Fruit fly (Drosophila melanogaster) whole organism, embryonic: ENCODE measurements around the gene CG7298.

Experiments
- B-H1 ChIP-seq: fragments of 200-800 bp; sonication (Bioruptor generic); IDR thresholded peaks from 3 replicates; pipeline ENCODE4 v1.3.6; 2022; ENCODE audit warnings: missing biosample characterization, missing genetic modification characterization
- Bteb2 ChIP-seq: fragments of 200-800 bp; sonication (Bioruptor generic); optimal IDR thresholded peaks from 2 replicates; lab custom pipeline; 2016; ENCODE audit warnings: missing biosample characterization, missing genetic modification characterization
- CG10274 ChIP-seq: fragments of 200-800 bp; sonication (Bioruptor generic); optimal IDR thresholded peaks from 3 replicates; lab custom pipeline; 2017; ENCODE audit warnings: missing biosample characterization, mild to moderate bottlenecking, missing genetic modification characterization
- CG10565 ChIP-seq: fragments of 200-800 bp; sonication (Bioruptor generic); optimal IDR thresholded peaks from 3 replicates; lab custom pipeline; 2016; ENCODE audit warnings: missing biosample characterization, mild to moderate bottlenecking, missing genetic modification characterization
- CG10979 ChIP-seq: fragments of 200-800 bp; sonication (Bioruptor generic); optimal IDR thresholded peaks from 2 replicates; lab custom pipeline; 2018; ENCODE audit warnings: missing biosample characterization, mild to moderate bottlenecking, missing genetic modification characterization, moderate library complexity
- CG11085 ChIP-seq: fragments of 200-800 bp; sonication (Bioruptor generic); IDR thresholded peaks from 2 replicates; pipeline ENCODE4 v1.3.6; 2022; ENCODE audit warnings: missing biosample characterization, missing genetic modification characterization
- CG12299 ChIP-seq: fragments of 200-800 bp; sonication (Bioruptor generic); optimal IDR thresholded peaks from 2 replicates; lab custom pipeline; 2018; ENCODE audit warnings: missing biosample characterization, mild to moderate bottlenecking, missing genetic modification characterization
- CG1233 ChIP-seq: fragments of 200-800 bp; sonication (Bioruptor generic); optimal IDR thresholded peaks from 4 replicates; lab custom pipeline; 2018; ENCODE audit warnings: missing biosample characterization, mild to moderate bottlenecking, missing genetic modification characterization
- CG16815 ChIP-seq: fragments of 200-800 bp; sonication (Bioruptor generic); optimal IDR thresholded peaks from 3 replicates; lab custom pipeline; 2017; ENCODE audit warnings: missing biosample characterization, mild to moderate bottlenecking, missing genetic modification characterization
- CG17912 ChIP-seq: fragments of 200-800 bp; sonication (Bioruptor generic); optimal IDR thresholded peaks from 2 replicates; lab custom pipeline; 2018; ENCODE audit warnings: missing biosample characterization, mild to moderate bottlenecking, missing genetic modification characterization
- CG1792 ChIP-seq: fragments of 200-800 bp; sonication (Bioruptor generic); optimal IDR thresholded peaks from 2 replicates; lab custom pipeline; 2016; ENCODE audit warnings: missing biosample characterization, missing genetic modification characterization
- CG1832 ChIP-seq: fragments of 200-800 bp; sonication (Bioruptor generic); optimal IDR thresholded peaks from 2 replicates; lab custom pipeline; 2017; ENCODE audit warnings: missing biosample characterization, mild to moderate bottlenecking, missing genetic modification characterization, inconsistent platforms
- CG2120 ChIP-seq: fragments of 200-800 bp; sonication (Bioruptor generic); optimal IDR thresholded peaks from 3 replicates; lab custom pipeline; 2016; ENCODE audit warnings: missing biosample characterization, missing genetic modification characterization
- CG2678 ChIP-seq: fragments of 200-800 bp; sonication (Bioruptor generic); optimal IDR thresholded peaks from 3 replicates; lab custom pipeline; 2019; ENCODE audit warnings: missing biosample characterization, mild to moderate bottlenecking, missing genetic modification characterization, moderate library complexity
- CG3847 ChIP-seq: fragments of 200-800 bp; sonication (Bioruptor generic); IDR thresholded peaks from 2 replicates; pipeline ENCODE4 v1.3.6; 2022; ENCODE audit warnings: missing biosample characterization, missing genetic modification characterization
- CG4820 ChIP-seq: fragments of 200-800 bp; sonication (Bioruptor generic); optimal IDR thresholded peaks from 3 replicates; lab custom pipeline; 2016; ENCODE audit warnings: missing biosample characterization, missing genetic modification characterization
- CG5180 ChIP-seq: fragments of 200-800 bp; sonication (Bioruptor generic); optimal IDR thresholded peaks from 3 replicates; lab custom pipeline; 2017; ENCODE audit warnings: missing biosample characterization, missing genetic modification characterization, mild to moderate bottlenecking, moderate library complexity, missing genetic modification reagents
- CG5953 ChIP-seq: fragments of 200-800 bp; sonication (Bioruptor generic); IDR thresholded peaks from 2 replicates; pipeline ENCODE4 v1.3.6; 2022; ENCODE audit warnings: missing biosample characterization, missing genetic modification characterization
- CG8924 ChIP-seq: fragments of 200-800 bp; optimal IDR thresholded peaks from 3 replicates; lab custom pipeline; 2019; ENCODE audit warnings: missing biosample characterization, mild to moderate bottlenecking, missing genetic modification characterization, moderate library complexity
- CG9797 ChIP-seq: fragments of 200-800 bp; sonication (Bioruptor generic); optimal IDR thresholded peaks from 3 replicates; lab custom pipeline; 2018; ENCODE audit warnings: missing biosample characterization, mild to moderate bottlenecking, missing genetic modification characterization
- CG9817 ChIP-seq: fragments of 200-800 bp; sonication (Bioruptor generic); optimal IDR thresholded peaks from 2 replicates; lab custom pipeline; 2018; ENCODE audit warnings: missing biosample characterization, mild to moderate bottlenecking, missing genetic modification characterization, moderate library complexity
- Dip3 ChIP-seq: fragments of 200-800 bp; sonication (Bioruptor generic); optimal IDR thresholded peaks from 3 replicates; lab custom pipeline; 2016; ENCODE audit warnings: missing biosample characterization, missing genetic modification characterization
- E2f1 ChIP-seq: fragments of 200-800 bp; sonication (Bioruptor generic); IDR thresholded peaks from 2 replicates; pipeline ENCODE4 v1.3.6; 2022; ENCODE audit warnings: missing biosample characterization, missing genetic modification characterization
- HLHmδ ChIP-seq: fragments of 200-800 bp; sonication (Bioruptor generic); optimal IDR thresholded peaks from 2 replicates; lab custom pipeline; 2018; ENCODE audit warnings: missing biosample characterization, mild to moderate bottlenecking, missing genetic modification characterization, moderate library complexity
- Hsf ChIP-seq: fragments of 200-800 bp; sonication (Bioruptor generic); optimal IDR thresholded peaks from 3 replicates; lab custom pipeline; 2016; ENCODE audit warnings: missing biosample characterization, missing genetic modification characterization
- Mad ChIP-seq: fragments of 200-800 bp; sonication (Bioruptor generic); optimal IDR thresholded peaks from 2 replicates; lab custom pipeline; 2016; ENCODE audit warnings: missing biosample characterization, missing genetic modification characterization
- Optix ChIP-seq: fragments of 200-800 bp; sonication (Bioruptor generic); IDR thresholded peaks from 3 replicates; pipeline ENCODE4 v1.3.6; 2022; ENCODE audit warnings: missing biosample characterization, missing genetic modification characterization
- Side ChIP-seq: fragments of 200-800 bp; sonication (Bioruptor generic); optimal IDR thresholded peaks from 2 replicates; lab custom pipeline; 2016; ENCODE audit warnings: missing biosample characterization, missing genetic modification characterization
- Sox102F ChIP-seq: fragments of 200-800 bp; sonication (Bioruptor generic); optimal IDR thresholded peaks from 2 replicates; lab custom pipeline; 2018; ENCODE audit warnings: missing biosample characterization, mild to moderate bottlenecking, missing genetic modification characterization, moderate library complexity
- Trl ChIP-seq, 3 experiments: fragments of >200 bp in 2 of 3; fragments of 200-800 bp in 1 of 3; sonication (Bioruptor generic) in 1 of 3; optimal IDR thresholded peaks; 2 replicates in 1 of 3; 3 replicates in 2 of 3; lab custom pipeline; 2016 to 2017; ENCODE audit warnings: missing biosample characterization in 1 of 3, missing genetic modification characterization in 1 of 3
- Usf ChIP-seq: fragments of 200-800 bp; sonication (Bioruptor generic); optimal IDR thresholded peaks from 2 replicates; lab custom pipeline; 2017; ENCODE audit warnings: missing genotype, missing biosample characterization, missing genetic modification characterization
- ara ChIP-seq: fragments of 200-800 bp; sonication (Bioruptor generic); IDR thresholded peaks from 2 replicates; pipeline ENCODE4 v1.3.6; 2022; ENCODE audit warnings: missing biosample characterization, missing genetic modification characterization
- bab2 ChIP-seq: fragments of 200-800 bp; sonication (Bioruptor generic); optimal IDR thresholded peaks from 2 replicates; lab custom pipeline; 2016; ENCODE audit warnings: missing biosample characterization, missing genetic modification characterization
- bsh ChIP-seq, 2 experiments: fragments of 200-800 bp; sonication (Bioruptor generic); optimal IDR thresholded peaks; 2 replicates each; lab custom pipeline; 2017 to 2018; ENCODE audit warnings: mild to moderate bottlenecking in 2 of 2, missing biosample characterization in 2 of 2, missing genetic modification characterization in 2 of 2, moderate library complexity in 1 of 2
- chm ChIP-seq: fragments of 200-800 bp; sonication (Bioruptor generic); IDR thresholded peaks from 2 replicates; pipeline ENCODE4 v1.3.6; 2022; ENCODE audit warnings: missing biosample characterization, missing genetic modification characterization
- corto ChIP-seq: fragments of 200-800 bp; sonication (Bioruptor generic); optimal IDR thresholded peaks from 2 replicates; lab custom pipeline; 2016; ENCODE audit warnings: missing biosample characterization, mild to moderate bottlenecking, missing genetic modification characterization, moderate library complexity
- dan ChIP-seq: fragments of 200-800 bp; sonication (Bioruptor generic); IDR thresholded peaks from 2 replicates; pipeline ENCODE4 v1.3.6; 2022; ENCODE audit warnings: missing biosample characterization, missing genetic modification characterization
- fd64A ChIP-seq: fragments of 200-800 bp; sonication (Bioruptor generic); optimal IDR thresholded peaks from 3 replicates; lab custom pipeline; 2018; ENCODE audit warnings: missing biosample characterization, mild to moderate bottlenecking, missing genetic modification characterization
- gsb-n ChIP-seq: fragments of 200-800 bp; sonication (Bioruptor generic); optimal IDR thresholded peaks from 3 replicates; lab custom pipeline; 2018; ENCODE audit warnings: missing biosample characterization, mild to moderate bottlenecking, missing genetic modification characterization
- insv ChIP-seq, 2 experiments: fragments of 200-800 bp; sonication (Bioruptor generic); optimal IDR thresholded peaks; 3 replicates each; lab custom pipeline; 2016 to 2018; ENCODE audit warnings: missing biosample characterization in 2 of 2, missing genetic modification characterization in 2 of 2
- inv ChIP-seq: fragments of 200-800 bp; sonication (Bioruptor generic); IDR thresholded peaks from 2 replicates; pipeline ENCODE4 v1.3.6; 2022; ENCODE audit warnings: missing biosample characterization, missing genetic modification characterization; ENCODE audit not compliant: partially characterized antibody
- lmd ChIP-seq: fragments of 200-800 bp; sonication (Bioruptor generic); IDR thresholded peaks from 2 replicates; pipeline ENCODE4 v1.3.6; 2022; ENCODE audit warnings: missing biosample characterization, missing genetic modification characterization
- luna ChIP-seq: fragments of 200-800 bp; sonication (Bioruptor generic); optimal IDR thresholded peaks from 2 replicates; lab custom pipeline; 2016; ENCODE audit warnings: missing biosample characterization, missing genetic modification characterization
- mam ChIP-seq: fragments of 200-800 bp; sonication (Bioruptor generic); optimal IDR thresholded peaks from 3 replicates; lab custom pipeline; 2016; ENCODE audit warnings: missing biosample characterization, missing genetic modification characterization
- nmo ChIP-seq: fragments of 200-800 bp; sonication (Bioruptor generic); optimal IDR thresholded peaks from 2 replicates; lab custom pipeline; 2018; ENCODE audit warnings: missing biosample characterization, mild to moderate bottlenecking, missing genetic modification characterization, moderate library complexity
- nom ChIP-seq: fragments of 200-800 bp; sonication (Bioruptor generic); optimal IDR thresholded peaks from 2 replicates; lab custom pipeline; 2017; ENCODE audit warnings: missing biosample characterization, missing genetic modification characterization, mild to moderate bottlenecking, moderate library complexity, missing genetic modification reagents
- onecut ChIP-seq: fragments of 200-800 bp; sonication (Bioruptor generic); IDR thresholded peaks from 2 replicates; pipeline ENCODE4 v1.3.6; 2022; ENCODE audit warnings: missing biosample characterization, missing genetic modification characterization
- seq ChIP-seq: fragments of 200-800 bp; sonication (Bioruptor generic); IDR thresholded peaks from 2 replicates; pipeline ENCODE4 v1.3.6; 2022; ENCODE audit warnings: missing biosample characterization, missing genetic modification characterization
- tap ChIP-seq: fragments of 200-800 bp; optimal IDR thresholded peaks from 3 replicates; lab custom pipeline; 2019; ENCODE audit warnings: missing biosample characterization, mild to moderate bottlenecking, missing genetic modification characterization, moderate library complexity
- vvl ChIP-seq: fragments of 200-800 bp; sonication (Bioruptor generic); IDR thresholded peaks from 2 replicates; pipeline ENCODE4 v1.3.6; 2022; ENCODE audit warnings: missing biosample characterization, missing genetic modification characterization
- wor ChIP-seq: fragments of 200-800 bp; sonication (Bioruptor generic); IDR thresholded peaks from 2 replicates; pipeline ENCODE4 v1.3.6; 2022; ENCODE audit warnings: missing biosample characterization, missing genetic modification characterization

CG7298 gene

dm6 chr3L:20195875-20196274 lies 7.6 kb downstream of the CG7298 start (continued):
- no peak for TF ChIP-seq CG10565
- peak; percentile 63; the same call in 1 of the 2 replicates for TF ChIP-seq lmd (GFP tag; lab: Robert Waterston, UW)
- TF ChIP-seq chm (GFP tag; lab: Robert Waterston, UW): peak; percentile 67; the same call in 1 of the 2 replicates
- TF ChIP-seq CG2678 (tag; lab: Kevin White, UChicago): peak; percentile 67
- no peak for TF ChIP-seq CG10274 (GFP tag; lab: Kevin White, UChicago)
- no peak for TF ChIP-seq Mad (GFP tag; lab: Kevin White, UChicago)
- no peak for TF ChIP-seq CG2120
- TF ChIP-seq tap (tag; lab: Kevin White, UChicago): peak; percentile 62
- TF ChIP-seq CG16815 (GFP tag; lab: Kevin White, UChicago): peak; percentile 0
- TF ChIP-seq HLHmδ (GFP tag; lab: Kevin White, UChicago): no peak
- peak; percentile 56 for TF ChIP-seq Hsf (GFP tag; lab: Kevin White, UChicago)
- peak; percentile 43; the same call in 1 of the 2 replicates for TF ChIP-seq CG5953 (GFP tag; lab: Robert Waterston, UW)
- TF ChIP-seq wor (GFP tag; lab: Robert Waterston, UW): peak; percentile 62
- peak; percentile 23 for TF ChIP-seq CG9817 (tag; lab: Kevin White, UChicago)
- peak; percentile 8 for TF ChIP-seq fd64A
- TF ChIP-seq nmo (GFP tag; lab: Kevin White, UChicago): peak; percentile 70
- no peak for TF ChIP-seq Bteb2 (GFP tag; lab: Kevin White, UChicago)
- TF ChIP-seq ara: peak; percentile 74
- TF ChIP-seq gsb-n (tag; lab: Kevin White, UChicago): peak; percentile 61
- no peak for TF ChIP-seq inv (GFP tag; lab: Robert Waterston, UW)
- TF ChIP-seq CG1832 (GFP tag; lab: Kevin White, UChicago): no peak
- peak; percentile 42; the same call in 1 of the 2 replicates for TF ChIP-seq seq (GFP tag; lab: Robert Waterston, UW)
- no peak for TF ChIP-seq CG9797 (GFP tag; lab: Kevin White, UChicago)
- TF ChIP-seq Optix: peak; percentile 78
- TF ChIP-seq Sox102F (GFP tag; lab: Kevin White, UChicago): peak; percentile 79
- TF ChIP-seq dan (GFP tag; lab: Robert Waterston, UW): no peak
- peak; percentile 66 for TF ChIP-seq CG10979 (tag; lab: Kevin White, UChicago)
- TF ChIP-seq CG12299 (tag; lab: Kevin White, UChicago): no peak
- TF ChIP-seq nom (GFP tag; lab: Kevin White, UChicago): peak; percentile 59
- TF ChIP-seq CG1792 (GFP tag; lab: Kevin White, UChicago): no peak
- no peak for TF ChIP-seq Trl (optimal IDR thresholded peaks at IDR 0.05; lab: Kevin White, UChicago)
- TF ChIP-seq Trl (GFP tag; optimal IDR thresholded peaks at IDR 0.05; lab: Kevin White, UChicago): peak; percentile 47
- no peak for TF ChIP-seq insv (GFP tag; optimal IDR thresholded peaks at IDR 0.05; lab: Kevin White, UChicago)
- TF ChIP-seq CG11085: no peak
- peak; percentile 50; the same call in 1 of the 2 replicates for TF ChIP-seq CG3847 (GFP tag; lab: Robert Waterston, UW)
- peak; percentile 72 to 81 for TF ChIP-seq bsh (GFP tag; optimal IDR thresholded peaks at IDR 0.05; lab: Kevin White, UChicago)
- peak; percentile 70 for TF ChIP-seq CG8924 (tag; lab: Kevin White, UChicago)
- TF ChIP-seq B-H1 (GFP tag; lab: Robert Waterston, UW): peak; percentile 50; the same call in 2 of the 3 replicates
- no peak for TF ChIP-seq luna (GFP tag; lab: Kevin White, UChicago)
- peak; percentile 41 for TF ChIP-seq bab2 (GFP tag; lab: Kevin White, UChicago)
- peak; percentile 56 for TF ChIP-seq mam (GFP tag; lab: Kevin White, UChicago)
- TF ChIP-seq CG5180 (GFP tag; lab: Kevin White, UChicago): peak; percentile 53
- peak; percentile 26 for TF ChIP-seq onecut (GFP tag; lab: Robert Waterston, UW)
- no peak for TF ChIP-seq E2f1 (GFP tag; lab: Robert Waterston, UW)
- TF ChIP-seq Side (GFP tag; lab: Kevin White, UChicago): peak; percentile 59
- no peak for TF ChIP-seq Dip3 (GFP tag; lab: Kevin White, UChicago)
- TF ChIP-seq CG1233: peak; percentile 52
- TF ChIP-seq vvl (GFP tag; lab: Robert Waterston, UW): peak; percentile 80
- TF ChIP-seq CG4820 (GFP tag; lab: Kevin White, UChicago): peak; percentile 43
- no peak for TF ChIP-seq Usf (GFP tag; lab: Kevin White, UChicago)
- no peak for TF ChIP-seq CG17912 (GFP tag; lab: Kevin White, UChicago)
- TF ChIP-seq corto (GFP tag; lab: Kevin White, UChicago): no peak
